Fruit fly (Drosophila melanogaster) Kc167 (cell line): ENCODE measurements around the gene Clbn.
"Not testable (repeated sequence)": the region's sequence is repeated elsewhere in the genome, so short reads cannot be mapped to it uniquely, and the experiment has no call there.

Source experiments
- Myc ChIP-seq: fragments of >200 bp; optimal IDR thresholded peaks from 2 replicates; lab custom pipeline; 2017; ENCODE audit warnings: missing external identifiers
- Sin3A ChIP-seq: fragments of >200 bp; optimal IDR thresholded peaks from 2 replicates; lab custom pipeline; 2018; ENCODE audit warnings: missing external identifiers
- h ChIP-seq: fragments of >200 bp; optimal IDR thresholded peaks from 3 replicates; lab custom pipeline; 2018; ENCODE audit warnings: missing external identifiers
- insv ChIP-seq: fragments of >200 bp; optimal IDR thresholded peaks from 3 replicates; lab custom pipeline; 2018; ENCODE audit warnings: missing external identifiers
- psq ChIP-seq: fragments of >200 bp; optimal IDR thresholded peaks from 2 replicates; lab custom pipeline; 2017; ENCODE audit warnings: missing external identifiers
- ttk ChIP-seq: sonication (Bioruptor generic); optimal IDR thresholded peaks from 2 replicates; lab custom pipeline; 2017; ENCODE audit warnings: missing external identifiers

Gene Clbn

DNA sequence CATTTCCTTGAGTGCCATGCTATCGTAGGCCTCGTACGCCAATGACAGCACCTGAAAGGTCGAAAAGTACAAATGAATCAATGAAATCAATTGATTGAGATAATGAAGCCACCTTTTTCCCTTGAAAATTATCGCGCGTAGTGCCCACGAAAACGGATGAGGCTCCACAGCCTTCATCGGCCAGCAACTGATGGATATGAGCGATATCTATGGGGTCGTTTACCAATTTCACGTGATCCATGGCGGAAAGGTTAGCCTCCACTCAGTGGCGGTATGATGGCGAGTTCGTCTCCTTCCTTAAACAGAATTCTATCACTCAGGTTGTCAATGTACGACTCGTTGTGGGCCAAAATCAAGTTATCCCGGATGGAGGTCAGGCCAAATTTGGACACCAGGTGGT, 479 bp upstream of the Clbn start:
- TF ChIP-seq h (lab: Kevin White, UChicago) (no peak), Sin3A (lab: Kevin White, UChicago) (no peak), psq (lab: Kevin White, UChicago) (no peak), insv (lab: Kevin White, UChicago) (no peak), Myc (lab: Kevin White, UChicago) (no peak), ttk (lab: Kevin White, UChicago) (no peak)

DNA sequence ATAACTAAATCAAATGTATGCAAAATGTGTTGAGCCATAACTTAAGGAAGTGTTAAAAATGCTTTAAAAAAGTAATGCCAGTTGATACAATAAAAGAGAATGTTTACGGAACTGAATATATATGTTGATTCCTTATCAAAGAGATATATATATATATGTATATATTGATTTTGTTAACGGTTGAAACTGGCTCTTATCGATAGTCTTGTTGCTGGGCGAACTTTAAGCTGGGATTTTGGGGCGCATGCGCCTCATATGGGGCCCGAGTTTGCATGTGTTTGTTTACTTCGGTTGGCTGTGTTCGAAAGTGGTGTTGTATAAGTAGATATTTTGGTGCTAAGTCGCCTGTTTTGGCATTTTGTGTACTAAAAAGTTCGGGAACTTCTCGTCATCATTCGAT, 3.7 kb downstream of the Clbn start, which contains the start of gene Bili:
Bili (plus strand) TSS at position 265 of the 400 bp plus-strand sequence.
- TF ChIP-seq insv, ttk, h (lab: Kevin White, UChicago): not testable (repeated sequence)

DNA sequence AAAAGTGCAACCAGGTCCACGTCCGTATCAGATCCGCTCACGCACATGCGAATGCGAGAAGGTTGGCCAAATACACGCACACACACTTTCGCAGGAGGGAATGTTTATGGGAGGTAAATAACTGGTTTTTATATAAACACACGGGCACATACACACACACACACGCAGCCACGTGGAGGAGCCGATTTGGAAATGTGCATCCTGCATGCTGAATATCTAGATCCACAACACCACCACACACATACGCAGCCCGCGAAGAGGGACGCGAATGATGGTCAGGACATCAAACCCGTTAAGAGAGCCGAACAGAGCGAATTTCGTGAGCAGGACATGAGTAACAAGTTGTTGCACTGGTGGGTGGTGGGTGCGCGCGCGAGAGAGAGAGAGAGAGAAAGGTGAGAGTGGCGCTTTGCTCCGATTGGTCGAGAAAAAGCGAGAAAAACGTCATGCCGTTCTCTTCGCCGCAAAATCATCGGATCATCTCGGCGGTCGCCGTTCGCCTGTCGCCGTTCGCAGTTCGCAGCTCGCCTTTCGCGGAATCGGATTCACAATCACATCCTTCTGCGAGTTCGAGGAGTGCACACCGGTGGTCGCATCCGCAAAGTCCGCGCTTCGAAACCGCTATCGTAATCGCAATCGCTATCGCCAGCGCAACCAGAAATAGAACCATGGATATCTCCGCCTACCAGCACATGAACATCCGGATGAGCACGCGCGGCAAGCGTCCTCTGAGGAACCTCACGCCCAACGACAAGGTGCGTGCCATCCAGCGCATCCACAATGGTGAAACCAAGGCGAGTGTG, 10.5 kb downstream of the Clbn start, which contains the start of gene danr:
danr (plus strand) TSS at position 508 of the 803 bp plus-strand sequence.
- TF ChIP-seq h (lab: Kevin White, UChicago) (no peak), psq (lab: Kevin White, UChicago) (no peak), ttk (lab: Kevin White, UChicago) (no peak), insv (lab: Kevin White, UChicago) (no peak), Sin3A (lab: Kevin White, UChicago) (no peak), Myc (lab: Kevin White, UChicago) (no peak)

DNA sequence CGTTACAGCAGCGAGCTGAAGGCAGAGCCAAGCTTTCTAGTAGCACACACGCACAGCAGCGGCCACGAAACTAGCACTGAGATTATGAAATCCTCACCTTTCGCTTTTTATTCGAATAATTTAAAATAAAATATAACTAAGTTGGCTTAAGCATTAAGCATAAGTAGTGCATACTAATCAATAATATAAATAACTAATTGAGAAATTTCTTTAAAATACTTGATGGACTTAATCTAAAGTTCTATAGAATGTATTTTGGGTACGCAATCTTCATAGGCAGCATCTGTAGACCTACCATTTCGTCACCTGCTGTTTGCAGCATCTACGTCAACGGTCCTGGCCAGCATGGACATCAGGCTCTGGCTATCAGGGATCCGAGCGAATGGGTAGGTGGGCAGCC, 25.0 kb downstream of the Clbn start:
- no peak for TF ChIP-seq Sin3A (lab: Kevin White, UChicago)
- no peak for TF ChIP-seq h (lab: Kevin White, UChicago)
- no peak for TF ChIP-seq insv (lab: Kevin White, UChicago)
- TF ChIP-seq psq (lab: Kevin White, UChicago): no peak
- TF ChIP-seq Myc (lab: Kevin White, UChicago): no peak
- no peak for TF ChIP-seq ttk (lab: Kevin White, UChicago)

DNA sequence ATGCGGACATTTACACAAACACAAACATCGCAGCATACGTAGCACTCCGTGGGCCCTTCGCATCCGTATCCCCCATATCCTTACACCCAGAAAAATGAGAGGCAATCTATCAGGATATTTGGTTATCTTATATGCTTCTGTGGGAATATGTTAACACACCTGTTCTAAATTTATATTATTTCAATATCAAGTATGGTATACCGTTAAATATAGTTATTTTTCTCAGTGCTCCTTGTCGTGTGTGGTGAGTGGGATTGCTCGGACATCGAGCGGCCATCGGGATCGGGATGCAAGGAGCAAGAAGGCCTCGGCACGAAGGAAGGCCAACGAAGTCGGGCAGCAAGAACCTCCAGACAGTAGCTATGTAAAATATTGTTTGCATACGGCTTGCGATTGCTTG, 34.2 kb downstream of the Clbn start:
- TF ChIP-seq insv (lab: Kevin White, UChicago) (no peak), ttk (lab: Kevin White, UChicago) (no peak), Sin3A (lab: Kevin White, UChicago) (no peak), Myc (lab: Kevin White, UChicago) (no peak), psq (lab: Kevin White, UChicago) (no peak), h (lab: Kevin White, UChicago) (no peak)

DNA sequence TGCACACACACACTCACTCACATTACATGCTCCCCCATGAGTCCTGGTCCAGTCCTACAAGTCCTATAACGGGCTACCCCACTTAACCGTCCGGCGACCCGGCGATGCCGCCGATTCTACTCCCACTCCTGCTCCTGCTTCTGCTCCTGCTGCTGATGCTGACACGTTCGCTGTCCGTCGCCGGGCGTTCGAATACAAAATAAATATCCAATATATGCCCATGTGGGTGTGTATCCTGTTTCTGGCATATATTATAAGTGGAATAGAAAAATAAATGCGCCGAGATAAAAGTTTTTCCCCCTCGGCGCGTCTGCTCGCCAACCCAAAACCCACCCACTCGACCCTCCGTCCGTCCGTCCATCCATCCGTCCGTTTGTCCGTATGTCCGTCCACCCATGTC, 39.5 kb downstream of the Clbn start:
- TF ChIP-seq h (lab: Kevin White, UChicago) (no peak), insv (lab: Kevin White, UChicago) (no peak), ttk (lab: Kevin White, UChicago) (no peak), Sin3A (lab: Kevin White, UChicago) (no peak), Myc (lab: Kevin White, UChicago) (no peak), psq (lab: Kevin White, UChicago) (no peak)

DNA sequence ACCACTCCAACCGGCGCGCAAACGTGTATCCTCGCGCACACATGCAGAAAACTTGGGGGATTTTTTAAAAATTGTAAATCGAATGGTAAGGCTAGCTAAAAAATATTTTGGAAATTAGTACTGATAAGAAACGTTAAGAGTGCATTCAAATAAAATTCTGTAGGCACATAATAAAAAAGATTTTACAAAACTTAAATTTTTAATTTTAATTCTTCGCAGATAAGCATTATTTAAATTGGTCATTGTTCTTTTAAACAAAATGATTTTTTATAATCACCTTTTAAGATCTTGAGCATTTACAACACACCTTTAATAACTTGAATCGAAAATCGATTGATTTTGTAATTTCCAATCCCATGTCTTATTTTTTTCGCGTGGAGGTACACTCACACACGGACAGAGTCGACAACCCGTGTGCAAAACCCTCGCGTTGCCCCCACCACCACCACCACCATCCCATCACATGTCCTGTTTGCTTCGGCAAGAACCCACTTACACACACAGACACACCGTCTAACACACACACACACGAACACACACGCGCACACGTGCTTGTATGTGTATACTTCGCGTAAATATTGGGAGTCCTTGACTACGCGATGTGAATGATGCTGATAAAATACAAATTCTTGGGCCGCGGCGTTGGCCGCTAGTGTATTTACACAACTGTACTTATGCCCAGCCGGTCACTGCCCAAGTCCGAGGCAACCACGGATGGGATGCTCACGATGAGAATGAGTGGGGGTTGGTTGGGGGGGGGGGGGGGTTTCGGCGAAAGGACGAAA, 40.3 kb downstream of the Clbn start:
- TF ChIP-seq ttk (lab: Kevin White, UChicago): no peak
- no peak for TF ChIP-seq Sin3A (lab: Kevin White, UChicago)
- TF ChIP-seq h (lab: Kevin White, UChicago): no peak
- no peak for TF ChIP-seq Myc (lab: Kevin White, UChicago)

DNA sequence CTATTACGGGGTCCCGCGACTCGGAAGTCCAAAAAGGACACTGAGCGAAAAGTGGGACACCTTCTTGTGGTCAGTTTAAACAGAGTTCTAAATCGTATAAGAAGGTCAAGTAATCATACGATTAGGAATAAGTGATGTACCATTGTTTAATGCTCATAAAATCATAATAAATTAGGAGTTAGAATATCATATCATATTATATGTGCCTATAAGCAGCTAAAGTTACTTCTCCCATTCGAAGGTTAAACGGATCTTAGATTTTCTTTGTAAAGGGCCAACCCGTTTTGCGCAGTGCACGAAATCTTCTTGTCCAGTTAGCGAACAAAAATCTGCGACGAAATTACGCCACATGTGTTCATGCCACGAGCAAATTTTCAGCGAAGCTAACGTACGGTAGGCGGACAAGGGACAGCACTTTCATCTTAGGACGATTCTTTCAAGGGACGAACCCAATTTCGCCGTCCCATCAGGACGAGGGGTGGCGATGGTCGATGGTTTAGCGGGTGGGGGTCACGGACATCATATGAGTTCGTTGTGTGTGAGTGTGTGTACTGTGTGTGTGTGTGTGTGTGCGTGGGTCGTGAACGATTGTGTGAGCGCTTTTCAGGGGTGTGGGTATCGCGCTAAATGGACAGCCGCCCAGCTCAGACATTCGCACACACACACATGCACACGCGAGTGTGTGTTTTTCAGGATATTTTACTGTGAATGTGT, 41.1 kb downstream of the Clbn start:
- TF ChIP-seq ttk (lab: Kevin White, UChicago) (no peak), psq (lab: Kevin White, UChicago) (no peak), h (lab: Kevin White, UChicago) (no peak), insv (lab: Kevin White, UChicago) (no peak), Sin3A (lab: Kevin White, UChicago) (no peak), Myc (lab: Kevin White, UChicago) (no peak)

DNA sequence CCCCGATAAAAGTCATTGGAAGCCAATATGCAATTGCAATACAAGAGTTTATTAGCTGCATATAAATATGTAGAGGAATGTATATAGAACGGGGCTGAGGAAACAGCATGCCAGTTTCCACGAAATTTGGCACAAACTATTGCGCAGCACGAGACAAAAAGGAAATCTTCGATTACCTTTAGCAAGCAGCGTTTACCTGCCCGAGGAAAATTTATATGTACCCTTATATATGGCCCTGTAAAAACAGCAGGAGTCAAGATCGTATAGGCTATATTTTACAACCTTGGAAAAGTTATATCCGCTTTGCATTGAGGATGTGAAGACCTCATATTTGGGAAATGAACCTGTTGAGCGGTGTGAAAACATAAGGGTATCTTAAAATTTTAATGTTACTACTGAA, 45.1 kb downstream of the Clbn start:
- no peak for TF ChIP-seq Sin3A (lab: Kevin White, UChicago)
- no peak for TF ChIP-seq Myc (lab: Kevin White, UChicago)
- no peak for TF ChIP-seq insv (lab: Kevin White, UChicago)
- TF ChIP-seq ttk (lab: Kevin White, UChicago): no peak
- TF ChIP-seq psq (lab: Kevin White, UChicago): no peak
- no peak for TF ChIP-seq h (lab: Kevin White, UChicago)

DNA sequence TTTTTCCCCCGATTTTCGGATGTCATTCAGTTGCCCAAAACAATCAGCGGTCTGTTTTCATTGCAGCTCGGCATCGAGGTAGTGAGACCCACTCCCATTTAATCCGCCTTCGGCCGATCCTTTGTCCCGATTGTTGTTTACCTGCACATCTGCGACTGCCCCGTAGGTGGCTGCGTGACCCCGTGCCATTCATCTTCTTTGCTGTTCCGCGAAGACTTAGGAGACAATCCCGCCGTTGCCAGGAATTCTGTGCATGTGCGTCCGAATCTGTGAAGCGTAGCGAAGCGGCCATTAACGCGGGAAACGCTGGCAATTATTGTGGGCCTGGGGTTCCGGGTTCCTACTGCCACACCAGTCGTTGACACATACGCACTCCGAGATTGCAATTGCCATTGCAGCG, 45.7 kb downstream of the Clbn start:
- TF ChIP-seq insv (lab: Kevin White, UChicago): no peak
- TF ChIP-seq psq (lab: Kevin White, UChicago): no peak

DNA sequence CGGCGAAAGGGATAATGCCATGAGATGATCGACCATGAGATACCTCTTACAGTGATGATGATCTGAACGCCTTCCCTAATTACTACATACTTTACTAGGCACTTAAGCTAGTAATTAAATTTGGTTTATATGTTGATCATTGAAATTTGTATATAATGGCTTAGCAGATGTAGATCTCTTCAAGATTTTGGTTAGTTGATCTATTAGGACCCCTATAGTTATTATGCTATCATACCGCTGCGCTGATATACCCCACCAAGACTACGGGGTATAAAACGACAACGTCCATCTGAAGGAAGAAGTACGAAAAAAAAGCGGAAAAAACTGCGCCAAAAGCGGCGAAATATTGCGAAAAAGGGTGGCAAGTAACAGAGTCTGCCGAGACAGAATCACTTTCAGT, 46.9 kb downstream of the Clbn start:
- no peak for TF ChIP-seq h (lab: Kevin White, UChicago)
- TF ChIP-seq insv (lab: Kevin White, UChicago): no peak
- no peak for TF ChIP-seq Myc (lab: Kevin White, UChicago)
- no peak for TF ChIP-seq Sin3A (lab: Kevin White, UChicago)
- TF ChIP-seq psq (lab: Kevin White, UChicago): no peak
